Worm (Caenorhabditis elegans) whole organism, dauer: Measurements from ENCODE around the gene nhr-46.

Source experiments
- unc-62 ChIP-seq: sonication (generic microtip); optimal IDR thresholded peaks from 2 replicates; lab custom pipeline; 2017; ENCODE audit warnings: missing biosample characterization, missing genetic modification reagents, missing genetic modification characterization

Gene nhr-46

DNA sequence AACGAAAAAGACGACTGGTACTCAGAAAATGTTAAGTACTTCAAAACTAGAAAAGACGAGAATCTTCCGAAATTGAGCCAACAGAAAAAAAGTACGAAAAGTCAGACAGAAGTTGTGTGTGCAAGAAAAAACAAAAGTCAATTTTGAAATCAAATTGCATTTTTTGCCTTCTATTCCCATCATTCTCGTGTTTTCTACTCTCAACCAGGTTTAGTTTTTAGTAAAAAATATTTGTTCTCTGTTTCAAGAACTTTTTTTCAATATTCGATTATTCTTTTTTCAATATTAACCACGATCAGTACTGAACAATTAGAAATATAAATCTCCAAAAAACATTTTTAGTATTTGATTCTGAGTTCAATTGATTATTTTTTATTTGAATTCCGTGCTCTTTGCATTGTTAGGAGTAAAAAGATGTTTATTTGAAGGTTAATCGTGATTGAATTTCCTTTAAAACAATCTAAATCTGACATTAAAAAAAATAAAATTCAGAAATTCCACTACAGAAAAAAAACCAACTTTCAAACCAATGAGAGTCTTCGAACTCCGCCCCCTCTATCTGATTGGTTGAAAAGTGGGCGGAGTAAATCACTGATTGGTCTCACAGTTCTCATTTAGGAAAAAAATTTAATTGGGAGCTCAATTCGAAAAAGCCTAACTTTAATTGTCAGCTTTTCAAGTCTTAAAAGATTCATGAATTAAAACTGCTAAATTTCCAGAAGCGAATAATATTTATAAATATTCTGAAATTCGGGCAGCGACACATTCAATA lies 42.1 kb downstream of the nhr-46 start:
- no peak for TF ChIP-seq unc-62 (GFP tag; lab: Kevin White, UChicago)

DNA sequence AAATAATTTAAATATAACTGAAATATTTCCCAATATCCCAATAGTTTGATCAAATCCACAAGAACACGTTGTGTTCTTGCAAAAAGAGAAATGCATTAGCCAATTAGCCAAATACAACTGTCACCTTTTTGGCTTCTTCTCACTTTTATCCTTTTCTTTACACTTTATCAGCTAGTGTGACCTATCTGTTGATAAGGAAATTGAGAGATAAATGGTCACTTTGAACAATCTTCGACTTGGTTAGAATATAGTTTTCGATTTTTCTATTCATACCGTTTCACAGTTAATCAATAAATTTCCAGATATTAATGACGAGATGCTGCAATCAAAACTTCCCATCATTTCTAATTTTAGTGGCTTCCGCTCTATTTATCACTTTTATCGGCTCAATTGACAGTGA lies 48.9 kb downstream of the nhr-46 start, which contains the start of gene C55C3.1:
Gene C55C3.1 (plus strand): TSS at position 301 of the 400 bp plus-strand sequence.
- no peak for TF ChIP-seq unc-62 (GFP tag; lab: Kevin White, UChicago)

- TF ChIP-seq unc-62 (GFP tag; lab: Kevin White, UChicago) = no peak
Observed at ce11 chrIV:5706603-5707002, 51.1 kb downstream of the nhr-46 start.

DNA sequence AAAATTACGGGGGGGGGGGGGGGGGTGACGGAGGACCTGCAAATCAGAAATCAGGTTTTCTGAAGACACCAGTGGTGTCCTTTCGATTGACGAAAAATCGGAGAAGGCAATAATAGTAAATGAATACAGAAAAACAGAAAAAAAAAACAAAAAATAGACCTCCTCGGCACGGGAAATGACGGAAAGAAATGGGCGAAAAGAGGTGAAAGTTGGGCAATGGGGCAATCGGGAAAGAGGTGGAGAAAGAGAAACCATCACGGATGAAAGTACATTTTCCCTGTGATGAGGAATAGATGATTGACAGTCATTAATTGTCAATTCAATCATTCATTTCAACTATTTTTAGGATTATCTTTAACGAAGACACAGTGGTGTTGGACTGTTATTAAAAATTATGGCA lies 53.7 kb downstream of the nhr-46 start:
- TF ChIP-seq unc-62 (GFP tag; lab: Kevin White, UChicago) = no peak

ce11 chrIV:5703443-5703842 lies 54.2 kb downstream of the nhr-46 start, which contains the start of the genes C55C3.73 and perm-5:
C55C3.73 (minus strand) TSS chrIV:5703451.
perm-5 (minus strand) TSS chrIV:5703468.
- TF ChIP-seq unc-62 (GFP tag; lab: Kevin White, UChicago) = no peak

- TF ChIP-seq unc-62 (GFP tag; lab: Kevin White, UChicago) = no peak
Observed at ce11 chrIV:5701646-5702045, 56.0 kb downstream of the nhr-46 start.

- no peak for TF ChIP-seq unc-62 (GFP tag; lab: Kevin White, UChicago)
Observed at ce11 chrIV:5700372-5700771, 57.3 kb downstream of the nhr-46 start.
